Worm (Caenorhabditis elegans): ENCODE results near the gene T26H5.4.

- no peak for TF ChIP-seq fos-1 (tag; optimal IDR thresholded peaks at IDR 0.05)
- TF ChIP-seq egl-27 (tag; optimal IDR thresholded peaks at IDR 0.05), result no peak
- TF ChIP-seq ceh-28 (tag; optimal IDR thresholded peaks at IDR 0.05), result no peak
- no peak for TF ChIP-seq elt-3 (tag; optimal IDR thresholded peaks at IDR 0.05)
- TF ChIP-seq snpc-4 (tag; optimal IDR thresholded peaks at IDR 0.05), result no peak
- no peak for TF ChIP-seq jun-1 (tag; optimal IDR thresholded peaks at IDR 0.05)
- TF ChIP-seq lin-15B (tag; optimal IDR thresholded peaks at IDR 0.05), result no peak
- TF ChIP-seq elt-2 (tag; optimal IDR thresholded peaks at IDR 0.05), result peak; percentile 65
- no peak for TF ChIP-seq zag-1 (tag; optimal IDR thresholded peaks at IDR 0.05)
- no peak for TF ChIP-seq nhr-76 (tag; optimal IDR thresholded peaks at IDR 0.05)
- TF ChIP-seq lsy-12 (tag; optimal IDR thresholded peaks at IDR 0.05), result no peak
- TF ChIP-seq nhr-77 (tag; optimal IDR thresholded peaks at IDR 0.05), result no peak
Observed at ce11 chrV:15444615-15445014, 3.9 kb downstream of the T26H5.4 start, which contains the start of gene T26H5.9.
